Fruit fly (Drosophila melanogaster) whole organism, prepupa: Measurements from ENCODE around the gene CCKLR-17D3.

Source experiments
- CG10631 ChIP-seq: fragments of 200-800 bp; sonication (Bioruptor generic); optimal IDR thresholded peaks from 2 replicates; lab custom pipeline; 2016; ENCODE audit warnings: missing biosample characterization, missing genetic modification characterization
- CG10669 ChIP-seq: fragments of 200-800 bp; sonication (Bioruptor generic); optimal IDR thresholded peaks from 3 replicates; lab custom pipeline; 2018; ENCODE audit warnings: missing biosample characterization, mild to moderate bottlenecking, missing genetic modification characterization, moderate library complexity
- CG11294 ChIP-seq: fragments of 200-800 bp; sonication (Bioruptor generic); IDR thresholded peaks from 2 replicates; pipeline ENCODE4 v1.3.6; 2022; ENCODE audit warnings: missing biosample characterization, missing genetic modification characterization
- CG11762 ChIP-seq: fragments of 200-800 bp; sonication (Bioruptor generic); optimal IDR thresholded peaks from 3 replicates; lab custom pipeline; 2016; ENCODE audit warnings: missing biosample characterization, missing genetic modification characterization; ENCODE audit not compliant: insufficient read depth
- CG11902 ChIP-seq: fragments of 200-800 bp; sonication (Bioruptor generic); optimal IDR thresholded peaks from 3 replicates; lab custom pipeline; 2016; ENCODE audit warnings: missing biosample characterization, missing genetic modification characterization
- CG1621 ChIP-seq: fragments of 200-800 bp; sonication (Bioruptor generic); optimal IDR thresholded peaks from 3 replicates; lab custom pipeline; 2018; ENCODE audit warnings: missing biosample characterization, mild to moderate bottlenecking, missing genetic modification characterization
- CG16779 ChIP-seq: fragments of 200-800 bp; sonication (Bioruptor generic); optimal IDR thresholded peaks from 3 replicates; lab custom pipeline; 2017; ENCODE audit warnings: missing biosample characterization, mild to moderate bottlenecking, missing genetic modification characterization
- CG3032 ChIP-seq: fragments of 200-800 bp; optimal IDR thresholded peaks from 2 replicates; lab custom pipeline; 2019; ENCODE audit warnings: missing biosample characterization, mild to moderate bottlenecking, missing genetic modification characterization, moderate library complexity
- CG31627 ChIP-seq: fragments of 200-800 bp; sonication (Bioruptor generic); optimal IDR thresholded peaks from 3 replicates; lab custom pipeline; 2016; ENCODE audit warnings: missing biosample characterization, missing genetic modification characterization
- CG32006 ChIP-seq: fragments of 200-800 bp; sonication (Bioruptor generic); optimal IDR thresholded peaks from 3 replicates; lab custom pipeline; 2017; ENCODE audit warnings: missing biosample characterization, mild to moderate bottlenecking, missing genetic modification characterization
- CG34406 ChIP-seq: fragments of 200-800 bp; sonication (Bioruptor generic); optimal IDR thresholded peaks from 3 replicates; lab custom pipeline; 2016; ENCODE audit warnings: missing biosample characterization, missing genetic modification characterization
- CG4318 ChIP-seq: fragments of 200-800 bp; sonication (Bioruptor generic); optimal IDR thresholded peaks from 3 replicates; lab custom pipeline; 2017; ENCODE audit warnings: missing biosample characterization, mild to moderate bottlenecking, missing genetic modification characterization
- CG6163 ChIP-seq: fragments of 200-800 bp; sonication (Bioruptor generic); IDR thresholded peaks from 3 replicates; pipeline ENCODE4 v1.3.6; 2022; ENCODE audit warnings: missing biosample characterization, missing genetic modification characterization
- CG6276 ChIP-seq: fragments of 200-800 bp; sonication (Bioruptor generic); optimal IDR thresholded peaks from 2 replicates; lab custom pipeline; 2017; ENCODE audit warnings: missing biosample characterization, mild to moderate bottlenecking, missing genetic modification characterization
- CG6792 ChIP-seq: fragments of 200-800 bp; sonication (Bioruptor generic); optimal IDR thresholded peaks from 3 replicates; lab custom pipeline; 2016; ENCODE audit warnings: missing biosample characterization, missing genetic modification characterization
- CG6808 ChIP-seq: fragments of 200-800 bp; sonication (Bioruptor generic); optimal IDR thresholded peaks from 3 replicates; lab custom pipeline; 2017; ENCODE audit warnings: missing biosample characterization, missing genetic modification characterization, mild to moderate bottlenecking, moderate library complexity, missing genetic modification reagents
- CG6854 ChIP-seq: fragments of 200-800 bp; sonication (Bioruptor generic); optimal IDR thresholded peaks from 2 replicates; lab custom pipeline; 2017; ENCODE audit warnings: missing biosample characterization, mild to moderate bottlenecking, missing genetic modification characterization
- CG7368 ChIP-seq: fragments of 200-800 bp; sonication (Bioruptor generic); optimal IDR thresholded peaks from 3 replicates; lab custom pipeline; 2016; ENCODE audit warnings: missing biosample characterization, missing genetic modification characterization
- CG8119 ChIP-seq: fragments of 200-800 bp; sonication (Bioruptor generic); IDR thresholded peaks from 3 replicates; pipeline ENCODE4 v1.3.6; 2022; ENCODE audit warnings: missing biosample characterization, missing genetic modification characterization
- CG8632 ChIP-seq: fragments of 200-800 bp; sonication (Bioruptor generic); optimal IDR thresholded peaks from 3 replicates; lab custom pipeline; 2016; ENCODE audit warnings: missing biosample characterization, missing genetic modification characterization
- CG9139 ChIP-seq: fragments of 200-800 bp; sonication (Bioruptor generic); optimal IDR thresholded peaks from 3 replicates; lab custom pipeline; 2017; ENCODE audit warnings: missing biosample characterization, mild to moderate bottlenecking, missing genetic modification characterization
- Eip75B ChIP-seq: fragments of 200-800 bp; sonication (Bioruptor generic); optimal IDR thresholded peaks from 3 replicates; lab custom pipeline; 2016; ENCODE audit warnings: missing biosample characterization, missing genetic modification characterization
- Eip78C ChIP-seq: fragments of 200-800 bp; sonication (Bioruptor generic); peaks from one replicate; lab custom pipeline; 2016; ENCODE audit warnings: missing biosample characterization, missing genetic modification characterization
- Ets21C ChIP-seq: fragments of 200-800 bp; sonication (Bioruptor generic); optimal IDR thresholded peaks from 3 replicates; lab custom pipeline; 2016; ENCODE audit warnings: missing biosample characterization, missing genetic modification characterization
- Ets96B ChIP-seq: fragments of 200-800 bp; optimal IDR thresholded peaks from 2 replicates; lab custom pipeline; 2019; ENCODE audit warnings: missing biosample characterization, mild to moderate bottlenecking, missing genetic modification characterization, moderate library complexity
- Gug ChIP-seq: fragments of 200-800 bp; sonication (Bioruptor generic); IDR thresholded peaks from 2 replicates; pipeline ENCODE4 v1.3.6; 2022; ENCODE audit warnings: missing biosample characterization, missing genetic modification characterization
- Hr38 ChIP-seq: sonication (Bioruptor generic); optimal IDR thresholded peaks from 2 replicates; lab custom pipeline; 2016; ENCODE audit warnings: missing biosample characterization, missing genetic modification characterization
- Lpt ChIP-seq: fragments of 200-800 bp; sonication (Bioruptor generic); optimal IDR thresholded peaks from 3 replicates; lab custom pipeline; 2016; ENCODE audit warnings: missing biosample characterization, missing genetic modification characterization
- Met ChIP-seq: fragments of 200-800 bp; sonication (Bioruptor generic); optimal IDR thresholded peaks from 3 replicates; lab custom pipeline; 2016; ENCODE audit warnings: missing biosample characterization, missing genetic modification characterization
- OdsH ChIP-seq: fragments of 200-800 bp; sonication (Bioruptor generic); optimal IDR thresholded peaks from 3 replicates; lab custom pipeline; 2016; ENCODE audit warnings: missing biosample characterization, missing genetic modification characterization
- Smox ChIP-seq: fragments of 200-800 bp; sonication (Bioruptor generic); optimal IDR thresholded peaks from 3 replicates; lab custom pipeline; 2016; ENCODE audit warnings: missing biosample characterization, missing genetic modification characterization
- Sox102F ChIP-seq: fragments of 200-800 bp; sonication (Bioruptor generic); optimal IDR thresholded peaks from 2 replicates; lab custom pipeline; 2016; ENCODE audit warnings: missing biosample characterization, mild to moderate bottlenecking, missing genetic modification characterization
- Sox14 ChIP-seq: fragments of 200-800 bp; sonication (Bioruptor generic); optimal IDR thresholded peaks from 3 replicates; lab custom pipeline; 2016; ENCODE audit warnings: missing biosample characterization, missing genetic modification characterization
- Sox15 ChIP-seq: fragments of 200-800 bp; sonication (Bioruptor generic); optimal IDR thresholded peaks from 3 replicates; lab custom pipeline; 2016; ENCODE audit warnings: missing biosample characterization, missing genetic modification characterization
- achi ChIP-seq: fragments of 200-800 bp; sonication (Bioruptor generic); optimal IDR thresholded peaks from 3 replicates; lab custom pipeline; 2016; ENCODE audit warnings: missing biosample characterization, missing genetic modification characterization
- acj6 ChIP-seq: fragments of 200-800 bp; sonication (Bioruptor generic); optimal IDR thresholded peaks from 3 replicates; lab custom pipeline; 2016; ENCODE audit warnings: missing biosample characterization, missing genetic modification characterization
- cyc ChIP-seq: fragments of 200-800 bp; sonication (Bioruptor generic); optimal IDR thresholded peaks from 3 replicates; lab custom pipeline; 2016; ENCODE audit warnings: missing biosample characterization, missing genetic modification characterization
- dac ChIP-seq: fragments of 200-800 bp; sonication (Bioruptor generic); optimal IDR thresholded peaks from 2 replicates; lab custom pipeline; 2017; ENCODE audit warnings: missing biosample characterization, mild to moderate bottlenecking, missing genetic modification characterization
- eg ChIP-seq: fragments of 200-800 bp; sonication (Bioruptor generic); IDR thresholded peaks from 3 replicates; pipeline ENCODE4 v1.3.6; 2022; ENCODE audit warnings: missing biosample characterization, missing genetic modification characterization
- esn ChIP-seq: fragments of 200-800 bp; sonication (Bioruptor generic); optimal IDR thresholded peaks from 2 replicates; lab custom pipeline; 2016; ENCODE audit warnings: missing biosample characterization, mild to moderate bottlenecking, missing genetic modification characterization, moderate library complexity
- fd85E ChIP-seq: fragments of 200-800 bp; sonication (Bioruptor generic); optimal IDR thresholded peaks from 3 replicates; lab custom pipeline; 2016; ENCODE audit warnings: missing biosample characterization, missing genetic modification characterization
- fkh ChIP-seq: fragments of 200-800 bp; sonication (Bioruptor generic); optimal IDR thresholded peaks from 3 replicates; lab custom pipeline; 2017; ENCODE audit warnings: missing biosample characterization, mild to moderate bottlenecking, missing genetic modification characterization, moderate library complexity
- net ChIP-seq: fragments of 200-800 bp; sonication (Bioruptor generic); optimal IDR thresholded peaks from 3 replicates; lab custom pipeline; 2016; ENCODE audit warnings: missing biosample characterization, missing genetic modification characterization
- pdm3 ChIP-seq: fragments of 200-800 bp; sonication (Bioruptor generic); optimal IDR thresholded peaks from 3 replicates; lab custom pipeline; 2016; ENCODE audit warnings: missing biosample characterization, missing genetic modification characterization
- ss ChIP-seq, 2 experiments: fragments of 200-800 bp; sonication (Bioruptor generic); optimal IDR thresholded peaks; 2 replicates in 1 of 2; 3 replicates in 1 of 2; lab custom pipeline; 2017 to 2018; ENCODE audit warnings: mild to moderate bottlenecking in 2 of 2, missing biosample characterization in 2 of 2, missing genetic modification characterization in 2 of 2, moderate library complexity in 1 of 2
- svp ChIP-seq: fragments of 200-800 bp; sonication (Bioruptor generic); peaks from one replicate; lab custom pipeline; 2016; ENCODE audit warnings: missing biosample characterization, missing genetic modification characterization
- topi ChIP-seq: fragments of 200-800 bp; sonication (Bioruptor generic); optimal IDR thresholded peaks from 3 replicates; lab custom pipeline; 2016; ENCODE audit warnings: missing biosample characterization, missing genetic modification characterization
- vri ChIP-seq: fragments of 200-800 bp; sonication (Bioruptor generic); optimal IDR thresholded peaks from 3 replicates; lab custom pipeline; 2016; ENCODE audit warnings: missing biosample characterization, mild to moderate bottlenecking, missing genetic modification characterization

CCKLR-17D3 gene

dm6 chrX:18789353-18790210 is 15.8 kb upstream of the CCKLR-17D3 start (continued):
- TF ChIP-seq Ets96B (tag; lab: Kevin White, UChicago) = peak; percentile 30
- TF ChIP-seq CG3032 (tag; lab: Kevin White, UChicago) = peak; percentile 40
- TF ChIP-seq acj6 = peak; percentile 60
- peak; percentile 55; the same call in 2 of the 3 replicates for TF ChIP-seq CG8119 (GFP tag; lab: Robert Waterston, UW)
- peak; percentile 48 for TF ChIP-seq cyc (GFP tag; lab: Kevin White, UChicago)
- peak; percentile 82 for TF ChIP-seq CG32006 (GFP tag; lab: Kevin White, UChicago)
- TF ChIP-seq CG6808 (GFP tag; lab: Kevin White, UChicago) = peak; percentile 42
- TF ChIP-seq topi (GFP tag; lab: Kevin White, UChicago) = peak; percentile 69
- TF ChIP-seq achi (GFP tag; lab: Kevin White, UChicago) = peak; percentile 65
- no peak for TF ChIP-seq CG1621 (tag; lab: Kevin White, UChicago)

- TF ChIP-seq Sox15 = no peak
- TF ChIP-seq svp (GFP tag; lab: Kevin White, UChicago) = peak; percentile 86
- no peak for TF ChIP-seq CG6792 (GFP tag; lab: Kevin White, UChicago)
- TF ChIP-seq dac (GFP tag; lab: Kevin White, UChicago) = no peak
- no peak for TF ChIP-seq CG8632
- TF ChIP-seq CG10631 (GFP tag; lab: Kevin White, UChicago) = no peak
- TF ChIP-seq ss (GFP tag; optimal IDR thresholded peaks at IDR 0.05; lab: Kevin White, UChicago) = no peak
- no peak for TF ChIP-seq CG11762
- no peak for TF ChIP-seq CG7368 (GFP tag; lab: Kevin White, UChicago)
- no peak for TF ChIP-seq Sox102F (GFP tag; lab: Kevin White, UChicago)
- TF ChIP-seq CG11294 (GFP tag; lab: Robert Waterston, UW) = no peak
- TF ChIP-seq Met (GFP tag; lab: Kevin White, UChicago) = no peak
- peak; percentile 21 for TF ChIP-seq CG6854 (GFP tag; lab: Kevin White, UChicago)
- peak; percentile 33 for TF ChIP-seq Sox14 (GFP tag; lab: Kevin White, UChicago)
- no peak for TF ChIP-seq OdsH (GFP tag; lab: Kevin White, UChicago)
- TF ChIP-seq CG32006 (GFP tag; lab: Kevin White, UChicago) = no peak
- no peak for TF ChIP-seq Hr38
- TF ChIP-seq Eip78C (GFP tag; lab: Kevin White, UChicago) = peak; percentile 34
- no peak for TF ChIP-seq CG31627 (GFP tag; lab: Kevin White, UChicago)
- no peak for TF ChIP-seq eg
- no peak for TF ChIP-seq CG34406 (GFP tag; lab: Kevin White, UChicago)
- TF ChIP-seq CG8119 (GFP tag; lab: Robert Waterston, UW) = 0 out of 3 replicates have a peak, but pooled peaks have one; percentile 20
- TF ChIP-seq Gug (GFP tag; lab: Robert Waterston, UW) = no peak
- no peak for TF ChIP-seq CG10669 (GFP tag; lab: Kevin White, UChicago)
- no peak for TF ChIP-seq Lpt (GFP tag; lab: Kevin White, UChicago)
- TF ChIP-seq CG16779 (tag; lab: Kevin White, UChicago) = no peak
- TF ChIP-seq Smox (GFP tag; lab: Kevin White, UChicago) = no peak
- TF ChIP-seq CG9139 = no peak
- TF ChIP-seq vri (GFP tag; lab: Kevin White, UChicago) = peak; percentile 63
- TF ChIP-seq pdm3 (GFP tag; lab: Kevin White, UChicago) = no peak
- TF ChIP-seq fkh (GFP tag; lab: Kevin White, UChicago) = peak; percentile 58
- TF ChIP-seq fd85E (GFP tag; lab: Kevin White, UChicago) = no peak
- no peak for TF ChIP-seq achi (GFP tag; lab: Kevin White, UChicago)
- no peak for TF ChIP-seq CG6163 (GFP tag; lab: Robert Waterston, UW)
- TF ChIP-seq Ets21C (GFP tag; lab: Kevin White, UChicago) = no peak
- no peak for TF ChIP-seq CG4318 (GFP tag; lab: Kevin White, UChicago)
- TF ChIP-seq topi (GFP tag; lab: Kevin White, UChicago) = no peak
- no peak for TF ChIP-seq CG6276 (GFP tag; lab: Kevin White, UChicago)
- no peak for TF ChIP-seq esn (GFP tag; lab: Kevin White, UChicago)
- TF ChIP-seq CG11902 (GFP tag; lab: Kevin White, UChicago) = no peak
- no peak for TF ChIP-seq Ets96B (tag; lab: Kevin White, UChicago)
- TF ChIP-seq Eip75B (GFP tag; lab: Kevin White, UChicago) = no peak
- TF ChIP-seq net (GFP tag; lab: Kevin White, UChicago) = no peak
Measured at dm6 chrX:18788143-18788745, 14.4 kb upstream of the CCKLR-17D3 start, which contains the start of the genes CG6961 and S6KL. TSS of gene CG6961 (minus strand) at chrX:18788210. TSS of gene S6KL (plus strand) at chrX:18788464.
